Worm (Caenorhabditis elegans): Measurements from ENCODE around the gene nars-2.

ce11 chrIII:11456577-11456976 is 44.0 kb downstream of the nars-2 start, which contains the start of gene plr-1:
- TF ChIP-seq hmg-4 (GFP tag; optimal IDR thresholded peaks at IDR 0.05): no peak
- TF ChIP-seq flt-1 (GFP tag; IDR thresholded peaks at IDR 0.05): no peak
- TF ChIP-seq F13C5.2 (tag; optimal IDR thresholded peaks at IDR 0.05): no peak
- TF ChIP-seq ceh-13 (GFP tag; optimal IDR thresholded peaks at IDR 0.05): no peak
- no peak for TF ChIP-seq ama-1 (optimal IDR thresholded peaks at IDR 0.05)
- TF ChIP-seq B0310.2 (tag; optimal IDR thresholded peaks at IDR 0.05): no peak
- TF ChIP-seq ceh-36 (tag; optimal IDR thresholded peaks at IDR 0.05): no peak
